Comparison of ENCODE assay signal across 2 fruit fly cellular contexts in genomic region chr3R:23445249-23445916, dm6.
A peak's percentile ranks its signal among the peaks of the same experiment; 100 is the strongest.
TF ChIP-seq lines count a peak whose summit lies in the region.

No protein-coding gene starts in this region.

TF ChIP-seq in whole organism, embryonic, 481 proteins besides CTCF, POLR2A, EP300 and RAD21 (continued from another document and continues in another):
- no peak for TF ChIP-seq Sry-β (GFP tag; optimal IDR thresholded peaks at IDR 0.05; lab: Kevin White, UChicago)
- peak; percentile 41 for TF ChIP-seq CG7987 (GFP tag; optimal IDR thresholded peaks at IDR 0.05; lab: Kevin White, UChicago)
- TF ChIP-seq CG10147 (GFP tag; optimal IDR thresholded peaks at IDR 0.05; lab: Kevin White, UChicago), result no peak
- no peak for TF ChIP-seq CG13624 (GFP tag; optimal IDR thresholded peaks at IDR 0.05; lab: Kevin White, UChicago)
- no peak for TF ChIP-seq Ravus (GFP tag; IDR thresholded peaks at IDR 0.05; lab: Robert Waterston, UW)
- peak; percentile 39 for TF ChIP-seq MTF-1 (GFP tag; optimal IDR thresholded peaks at IDR 0.05; lab: Kevin White, UChicago; ENCODE audit: borderline replicate concordance)
- TF ChIP-seq CG7357 (GFP tag; IDR thresholded peaks at IDR 0.05; lab: Robert Waterston, UW), result no peak
- TF ChIP-seq CG11695 (GFP tag; IDR thresholded peaks at IDR 0.05; lab: Robert Waterston, UW), result no peak
- peak; percentile 30 for TF ChIP-seq CG17359 (tag; optimal IDR thresholded peaks at IDR 0.05; lab: Kevin White, UChicago)
- TF ChIP-seq mld (GFP tag; IDR thresholded peaks at IDR 0.05; lab: Robert Waterston, UW; ENCODE audit: partially characterized antibody), result no peak
- TF ChIP-seq Hand (GFP tag; optimal IDR thresholded peaks at IDR 0.05; lab: Kevin White, UChicago), result no peak
- TF ChIP-seq sob (GFP tag; IDR thresholded peaks at IDR 0.05; lab: Robert Waterston, UW), result no peak
- TF ChIP-seq CG6254 (GFP tag; optimal IDR thresholded peaks at IDR 0.05; lab: Kevin White, UChicago), result no peak
- TF ChIP-seq CG15601 (tag; optimal IDR thresholded peaks at IDR 0.05; lab: Kevin White, UChicago), result peak; percentile 15
- TF ChIP-seq tgo (GFP tag; IDR thresholded peaks at IDR 0.05; lab: Robert Waterston, UW), result no peak
- TF ChIP-seq CG17802 (tag; optimal IDR thresholded peaks at IDR 0.05; lab: Kevin White, UChicago), result no peak
- no peak for TF ChIP-seq CG11696 (GFP tag; IDR thresholded peaks at IDR 0.05; lab: Robert Waterston, UW)
- no peak for TF ChIP-seq tll (GFP tag; optimal IDR thresholded peaks at IDR 0.05; lab: Kevin White, UChicago)
- TF ChIP-seq Asciz (GFP tag; optimal IDR thresholded peaks at IDR 0.05; lab: Kevin White, UChicago), result peak; percentile 52
- peak; percentile 28 for TF ChIP-seq CG12071 (GFP tag; optimal IDR thresholded peaks at IDR 0.05; lab: Kevin White, UChicago)
- TF ChIP-seq CG6683 (GFP tag; optimal IDR thresholded peaks at IDR 0.05; lab: Kevin White, UChicago), result no peak
- TF ChIP-seq CG12299 (tag; optimal IDR thresholded peaks at IDR 0.05; lab: Kevin White, UChicago), result no peak
- peak; percentile 56 for TF ChIP-seq Xrp1 (GFP tag; IDR thresholded peaks at IDR 0.05; lab: Robert Waterston, UW)
- TF ChIP-seq HLHmδ (GFP tag; optimal IDR thresholded peaks at IDR 0.05; lab: Kevin White, UChicago), result peak; percentile 32
- no peak for TF ChIP-seq CG9797 (GFP tag; optimal IDR thresholded peaks at IDR 0.05; lab: Kevin White, UChicago)
- no peak for TF ChIP-seq PHDP (tag; optimal IDR thresholded peaks at IDR 0.05; lab: Kevin White, UChicago)
- TF ChIP-seq CG1233 (GFP tag; optimal IDR thresholded peaks at IDR 0.05; lab: Kevin White, UChicago), result peak; percentile 29
- no peak for TF ChIP-seq CG12104 (GFP tag; optimal IDR thresholded peaks at IDR 0.05; lab: Kevin White, UChicago)
- no peak for TF ChIP-seq HLH54F (GFP tag; optimal IDR thresholded peaks at IDR 0.05; lab: Kevin White, UChicago)
- TF ChIP-seq crp (GFP tag; optimal IDR thresholded peaks at IDR 0.05; lab: Kevin White, UChicago), result no peak
- no peak for TF ChIP-seq bigmax (GFP tag; optimal IDR thresholded peaks at IDR 0.05; lab: Kevin White, UChicago)
- TF ChIP-seq CG10274 (GFP tag; optimal IDR thresholded peaks at IDR 0.05; lab: Kevin White, UChicago), result peak; percentile 7
- TF ChIP-seq Med (GFP tag; lab: Kevin White, UChicago), result no peak
- no peak for TF ChIP-seq NfI (GFP tag; optimal IDR thresholded peaks at IDR 0.05; lab: Kevin White, UChicago)
- no peak for TF ChIP-seq CoRest (tag; optimal IDR thresholded peaks at IDR 0.05; lab: Kevin White, UChicago)
- no peak for TF ChIP-seq CG2116 (GFP tag; optimal IDR thresholded peaks at IDR 0.05; lab: Kevin White, UChicago)
- peak in 1 of 3 experiments; percentile 15 for TF ChIP-seq lola (GFP tag; optimal IDR thresholded peaks at IDR 0.05; lab: Kevin White, UChicago)
- no peak for TF ChIP-seq Ets97D (GFP tag; optimal IDR thresholded peaks at IDR 0.05; lab: Kevin White, UChicago)
- no peak for TF ChIP-seq CG14710 (tag; optimal IDR thresholded peaks at IDR 0.05; lab: Kevin White, UChicago)
- no peak for TF ChIP-seq al (GFP tag; IDR thresholded peaks at IDR 0.05; lab: Robert Waterston, UW)
- TF ChIP-seq CG18599 (GFP tag; optimal IDR thresholded peaks at IDR 0.05; lab: Kevin White, UChicago), result peak; percentile 35
- TF ChIP-seq Spps (tag; optimal IDR thresholded peaks at IDR 0.05; lab: Kevin White, UChicago), result no peak
- TF ChIP-seq scrt (GFP tag; optimal IDR thresholded peaks at IDR 0.05; lab: Kevin White, UChicago), result no peak
- TF ChIP-seq CG7372 (GFP tag; IDR thresholded peaks at IDR 0.05; lab: Robert Waterston, UW), result no peak
- no peak for TF ChIP-seq crc (GFP tag; optimal IDR thresholded peaks at IDR 0.05; lab: Kevin White, UChicago)
- peak; percentile 9 for TF ChIP-seq CG6854 (GFP tag; optimal IDR thresholded peaks at IDR 0.05; lab: Kevin White, UChicago)
- no peak for TF ChIP-seq lov (optimal IDR thresholded peaks at IDR 0.05; lab: Kevin White, UChicago)
- 0 out of 3 replicates have a peak, but pooled peaks have one; percentile 38 for TF ChIP-seq lov (GFP tag; IDR thresholded peaks at IDR 0.05; lab: Robert Waterston, UW)
- no peak for TF ChIP-seq CG14667 (GFP tag; IDR thresholded peaks at IDR 0.05; lab: Robert Waterston, UW)
- peak; percentile 58 for TF ChIP-seq CG6813 (GFP tag; optimal IDR thresholded peaks at IDR 0.05; lab: Kevin White, UChicago)
- TF ChIP-seq sd (tag; optimal IDR thresholded peaks at IDR 0.05; lab: Kevin White, UChicago), result no peak
- TF ChIP-seq fd64A (GFP tag; optimal IDR thresholded peaks at IDR 0.05; lab: Kevin White, UChicago), result no peak
- peak; percentile 23 for TF ChIP-seq nmo (GFP tag; optimal IDR thresholded peaks at IDR 0.05; lab: Kevin White, UChicago)
- no peak for TF ChIP-seq CG2202 (tag; optimal IDR thresholded peaks at IDR 0.05; lab: Kevin White, UChicago)
- no peak for TF ChIP-seq CG7786 (GFP tag; optimal IDR thresholded peaks at IDR 0.05; lab: Kevin White, UChicago)
- 0 out of 3 replicates have a peak, but pooled peaks have one; percentile 45 for TF ChIP-seq ken (GFP tag; IDR thresholded peaks at IDR 0.05; lab: Robert Waterston, UW)
- no peak for TF ChIP-seq Max (GFP tag; optimal IDR thresholded peaks at IDR 0.05; lab: Kevin White, UChicago)
- no peak for TF ChIP-seq klu (GFP tag; IDR thresholded peaks at IDR 0.05; lab: Robert Waterston, UW)
- TF ChIP-seq sc (optimal IDR thresholded peaks at IDR 0.05; lab: Kevin White, UChicago), result no peak
- peak; percentile 10 for TF ChIP-seq sc (GFP tag; optimal IDR thresholded peaks at IDR 0.05; lab: Kevin White, UChicago)
- peak; percentile 34; the same call in 1 of the 2 replicates for TF ChIP-seq stc (GFP tag; IDR thresholded peaks at IDR 0.05; lab: Robert Waterston, UW)
- TF ChIP-seq Dip2 (GFP tag; IDR thresholded peaks at IDR 0.05; lab: Robert Waterston, UW), result no peak
- TF ChIP-seq prd (optimal IDR thresholded peaks at IDR 0.05; lab: Kevin White, UChicago), result no peak
- no peak for TF ChIP-seq prd (GFP tag; IDR thresholded peaks at IDR 0.05; lab: Robert Waterston, UW)
- no peak for TF ChIP-seq ems (GFP tag; optimal IDR thresholded peaks at IDR 0.05; lab: Kevin White, UChicago)
- TF ChIP-seq ERR (GFP tag; optimal IDR thresholded peaks at IDR 0.05; lab: Kevin White, UChicago), result no peak
- TF ChIP-seq Nf-YC (tag; optimal IDR thresholded peaks at IDR 0.05; lab: Kevin White, UChicago), result no peak
- no peak for TF ChIP-seq Dp (GFP tag; optimal IDR thresholded peaks at IDR 0.05; lab: Kevin White, UChicago)
- TF ChIP-seq CkIIα-i1 (GFP tag; IDR thresholded peaks at IDR 0.05; lab: Robert Waterston, UW), result no peak

TF ChIP-seq in whole organism, prepupa, 60 proteins besides CTCF, POLR2A, EP300 and RAD21 (continued from another document):
- TF ChIP-seq CG31627 (GFP tag; optimal IDR thresholded peaks at IDR 0.05; lab: Kevin White, UChicago) (no peak), CG1621 (tag; optimal IDR thresholded peaks at IDR 0.05; lab: Kevin White, UChicago) (no peak), acj6 (GFP tag; optimal IDR thresholded peaks at IDR 0.05; lab: Kevin White, UChicago) (no peak), Met (GFP tag; optimal IDR thresholded peaks at IDR 0.05; lab: Kevin White, UChicago) (no peak), fkh (GFP tag; optimal IDR thresholded peaks at IDR 0.05; lab: Kevin White, UChicago) (peak; percentile 67), ss (GFP tag; optimal IDR thresholded peaks at IDR 0.05; lab: Kevin White, UChicago) (no peak), fd59A (GFP tag; optimal IDR thresholded peaks at IDR 0.05; lab: Kevin White, UChicago) (no peak), CG8319 (GFP tag; optimal IDR thresholded peaks at IDR 0.05; lab: Kevin White, UChicago) (no peak), CG15336 (GFP tag; IDR thresholded peaks at IDR 0.05; lab: Robert Waterston, UW) (peak; percentile 33; the same call in 1 of the 2 replicates), Eip93F (GFP tag; optimal IDR thresholded peaks at IDR 0.05; lab: Kevin White, UChicago) (no peak), CG6792 (GFP tag; optimal IDR thresholded peaks at IDR 0.05; lab: Kevin White, UChicago) (no peak), salr (GFP tag; optimal IDR thresholded peaks at IDR 0.05; lab: Kevin White, UChicago) (peak in 1 of 2 experiments; percentile 21)
